Fruit fly (Drosophila melanogaster): ENCODE data around the gene CG45089.
A peak's percentile ranks its signal among the peaks of the same experiment; 100 is the strongest.

Gene CG45089

dm6 chrX:7911983-7912630, 18.5 kb upstream of the CG45089 start, which contains the start of gene snz (continued):
- TF ChIP-seq CG12942 (GFP tag; optimal IDR thresholded peaks at IDR 0.05): no peak
- TF ChIP-seq caup (GFP tag; optimal IDR thresholded peaks at IDR 0.05; ENCODE audit: severe bottlenecking): peak; percentile 10
- TF ChIP-seq CG14050 (GFP tag; IDR thresholded peaks at IDR 0.05): no peak
- TF ChIP-seq crp (GFP tag; optimal IDR thresholded peaks at IDR 0.05): peak in 1 of 2 experiments; percentile 0
- peak; percentile 5 for TF ChIP-seq Xbp1 (GFP tag; optimal IDR thresholded peaks at IDR 0.05)
- peak; percentile 68; the same call in 2 of the 3 replicates for TF ChIP-seq zen2 (GFP tag; IDR thresholded peaks at IDR 0.05; ENCODE audit: partially characterized antibody)
- TF ChIP-seq vfl (GFP tag; optimal IDR thresholded peaks at IDR 0.05): no peak
- TF ChIP-seq CG32767 (GFP tag; IDR thresholded peaks at IDR 0.05): no peak
- TF ChIP-seq E2f1 (GFP tag; IDR thresholded peaks at IDR 0.05): no peak
- TF ChIP-seq CG1832 (GFP tag; optimal IDR thresholded peaks at IDR 0.05): no peak
- TF ChIP-seq Fer2 (tag; optimal IDR thresholded peaks at IDR 0.05): no peak
- no peak for TF ChIP-seq CG8359 (GFP tag; optimal IDR thresholded peaks at IDR 0.05; ENCODE audit: borderline replicate concordance)
- TF ChIP-seq CG4854 (GFP tag; optimal IDR thresholded peaks at IDR 0.05): no peak
- TF ChIP-seq pita (GFP tag; optimal IDR thresholded peaks at IDR 0.05): no peak
- no peak for TF ChIP-seq kah (GFP tag; optimal IDR thresholded peaks at IDR 0.05)

- TF ChIP-seq Pdp1 (GFP tag; optimal IDR thresholded peaks at IDR 0.05) (peak in 1 of 2 experiments; percentile 9), B-H1 (GFP tag; IDR thresholded peaks at IDR 0.05) (0 out of 3 replicates have a peak, but pooled peaks have one; percentile 11), tup (GFP tag; optimal IDR thresholded peaks at IDR 0.05) (no peak), ATbp (GFP tag; optimal IDR thresholded peaks at IDR 0.05) (peak; percentile 27), sens (GFP tag) (peak; percentile 74), bab2 (GFP tag; optimal IDR thresholded peaks at IDR 0.05) (peak; percentile 13), CG12236 (GFP tag; optimal IDR thresholded peaks at IDR 0.05) (no peak), sisA (GFP tag; IDR thresholded peaks at IDR 0.05) (peak; percentile 17; the same call in 1 of the 2 replicates), lmd (GFP tag; IDR thresholded peaks at IDR 0.05) (0 out of 2 replicates have a peak, but pooled peaks have one; percentile 33), Dll (GFP tag; IDR thresholded peaks at IDR 0.05; ENCODE audit: partially characterized antibody) (no peak), D19A (tag; optimal IDR thresholded peaks at IDR 0.05) (peak; percentile 15), CG5245 (GFP tag; optimal IDR thresholded peaks at IDR 0.05) (no peak), CG32532 (GFP tag; IDR thresholded peaks at IDR 0.05) (peak; percentile 51; the same call in 1 of the 2 replicates), CG4424 (GFP tag; optimal IDR thresholded peaks at IDR 0.05) (peak; percentile 20), tap (tag; optimal IDR thresholded peaks at IDR 0.05) (peak; percentile 7), CG14014 (GFP tag; IDR thresholded peaks at IDR 0.05) (0 out of 2 replicates have a peak, but pooled peaks have one; percentile 14), Rfx (GFP tag; IDR thresholded peaks at IDR 0.05) (peak; percentile 50), chm (GFP tag; IDR thresholded peaks at IDR 0.05) (0 out of 2 replicates have a peak, but pooled peaks have one; percentile 51), Meics (GFP tag; optimal IDR thresholded peaks at IDR 0.05) (peak; percentile 42), CG7786 (GFP tag; optimal IDR thresholded peaks at IDR 0.05) (peak; percentile 20), fd96Cb (tag; optimal IDR thresholded peaks at IDR 0.05) (peak; percentile 21), CG11093 (GFP tag; IDR thresholded peaks at IDR 0.05) (no peak), Hr78 (GFP tag; optimal IDR thresholded peaks at IDR 0.05) (peak in 1 of 2 experiments; percentile 3), CG18599 (GFP tag; optimal IDR thresholded peaks at IDR 0.05) (peak; percentile 42), gem (tag; optimal IDR thresholded peaks at IDR 0.05) (peak; percentile 62), CG10979 (tag; optimal IDR thresholded peaks at IDR 0.05) (peak; percentile 16), sob (GFP tag; IDR thresholded peaks at IDR 0.05) (0 out of 2 replicates have a peak, but pooled peaks have one; percentile 23), zf30C (GFP tag; optimal IDR thresholded peaks at IDR 0.05) (peak; percentile 18), ranshi (GFP tag; IDR thresholded peaks at IDR 0.05) (0 out of 2 replicates have a peak, but pooled peaks have one; percentile 36), CG7556 (GFP tag; optimal IDR thresholded peaks at IDR 0.05) (peak; percentile 20), CG30403 (GFP tag; optimal IDR thresholded peaks at IDR 0.05) (peak; percentile 24), CG12659 (GFP tag; optimal IDR thresholded peaks at IDR 0.05) (peak; percentile 24), bigmax (GFP tag; optimal IDR thresholded peaks at IDR 0.05) (no peak)
Measured at dm6 chrX:7909482-7909881, 15.9 kb upstream of the CG45089 start.

Measured in whole organism, embryonic.